Worm (Caenorhabditis elegans) whole organism, L3 larva: ENCODE results near the gene R186.8.

Source experiments
- ama-1 ChIP-seq: fragments of 150-350 bp; optimal IDR thresholded peaks from 2 replicates; lab custom pipeline; 2018
- lsy-12 ChIP-seq: sonication (generic microtip); optimal IDR thresholded peaks from 2 replicates; lab custom pipeline; 2016; ENCODE audit warnings: mild to moderate bottlenecking, missing genetic modification characterization, missing compliant biosample characterization
- nhr-11 ChIP-seq: fragments of 150-350 bp; optimal IDR thresholded peaks from 2 replicates; lab custom pipeline; 2014; ENCODE audit warnings: missing biosample characterization, missing genetic modification characterization
- snpc-4 ChIP-seq: fragments of 150-350 bp; optimal IDR thresholded peaks from 2 replicates; lab custom pipeline; 2014; ENCODE audit warnings: missing biosample characterization, missing genetic modification characterization
- ztf-11 ChIP-seq: fragments of 150-350 bp; optimal IDR thresholded peaks from 2 replicates; lab custom pipeline; 2014; ENCODE audit warnings: missing biosample characterization, missing genetic modification characterization

- no peak for TF ChIP-seq nhr-11
- no peak for TF ChIP-seq ztf-11 (tag; lab: Kevin White, UChicago)
- no peak for TF ChIP-seq ama-1 (lab: Kevin White, UChicago)
- TF ChIP-seq snpc-4 (tag; lab: Kevin White, UChicago) = no peak
- no peak for TF ChIP-seq lsy-12 (tag; lab: Kevin White, UChicago)
Observed at ce11 chrV:12933654-12934053, 34.1 kb downstream of the R186.8 start.
